Worm (Caenorhabditis elegans) whole organism, L1 larva: Measurements from ENCODE around the gene fbxb-105.

Experiments used
- ama-1 ChIP-seq: fragments of 150-350 bp; optimal IDR thresholded peaks from 2 replicates; lab custom pipeline; 2014
- dsc-1 ChIP-seq: sonication (generic microtip); optimal IDR thresholded peaks from 2 replicates; lab custom pipeline; 2016; ENCODE audit warnings: mild to moderate bottlenecking, missing genetic modification characterization, missing compliant biosample characterization
- egl-13 ChIP-seq: sonication (generic microtip); optimal IDR thresholded peaks from 2 replicates; lab custom pipeline; 2016; ENCODE audit warnings: missing genotype, missing genetic modification reagents, missing genetic modification characterization, missing compliant biosample characterization
- irx-1 ChIP-seq: sonication (generic microtip); optimal IDR thresholded peaks from 2 replicates; lab custom pipeline; 2016; ENCODE audit warnings: missing genetic modification characterization, missing compliant biosample characterization
- lin-39 ChIP-seq: fragments of 150-350 bp; optimal IDR thresholded peaks from 2 replicates; lab custom pipeline; 2014; ENCODE audit warnings: missing biosample characterization, missing genetic modification reagents, missing genetic modification characterization
- nhr-11 ChIP-seq: fragments of 150-350 bp; optimal IDR thresholded peaks from 2 replicates; lab custom pipeline; 2014; ENCODE audit warnings: missing biosample characterization, missing genetic modification characterization
- nhr-237 ChIP-seq: fragments of 150-350 bp; optimal IDR thresholded peaks from 2 replicates; lab custom pipeline; 2014; ENCODE audit warnings: missing biosample characterization, missing genetic modification characterization
- pqm-1 ChIP-seq: sonication (generic microtip); optimal IDR thresholded peaks from 3 replicates; lab custom pipeline; 2017; ENCODE audit warnings: missing biosample characterization, missing genetic modification characterization
- rnt-1 ChIP-seq: sonication (generic microtip); optimal IDR thresholded peaks from 2 replicates; lab custom pipeline; 2016; ENCODE audit warnings: mild to moderate bottlenecking, missing genetic modification characterization, moderate library complexity, missing compliant biosample characterization
- skn-1 ChIP-seq: fragments of 150-350 bp; optimal IDR thresholded peaks from 2 replicates; lab custom pipeline; 2014; ENCODE audit warnings: missing biosample characterization, missing genetic modification characterization
- unc-130 ChIP-seq: fragments of 150-350 bp; optimal IDR thresholded peaks from 2 replicates; lab custom pipeline; 2017; ENCODE audit warnings: missing biosample characterization, missing genetic modification characterization, inconsistent platforms
- unc-62 ChIP-seq: fragments of 150-350 bp; optimal IDR thresholded peaks from 2 replicates; lab custom pipeline; 2014; ENCODE audit warnings: missing biosample characterization, missing genetic modification reagents, missing genetic modification characterization
- ztf-4 ChIP-seq: fragments of 150-350 bp; optimal IDR thresholded peaks from 2 replicates; lab custom pipeline; 2014; ENCODE audit warnings: missing biosample characterization, missing genetic modification characterization

DNA sequence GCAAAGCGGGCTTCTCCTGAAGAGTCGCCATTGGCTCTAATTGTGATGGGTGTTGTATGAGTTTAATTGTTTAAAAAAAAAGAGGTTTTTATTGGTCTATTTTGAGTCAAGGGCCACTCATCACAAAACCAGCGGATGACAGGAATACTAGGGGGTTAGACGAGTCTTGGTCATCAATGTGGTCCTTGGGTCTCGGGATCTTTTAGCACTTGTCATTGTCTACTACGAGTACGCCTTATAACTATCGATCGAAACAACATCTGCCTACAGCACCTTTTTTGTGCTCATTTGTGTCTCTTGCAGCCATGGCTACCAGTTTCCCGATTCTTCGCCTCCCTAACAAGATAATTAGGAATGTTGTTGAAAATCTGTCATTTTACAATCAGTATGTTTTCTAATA is 6.0 kb downstream of the fbxb-105 start, which contains the start of gene fbxb-108:
- TF ChIP-seq pqm-1: no peak
- no peak for TF ChIP-seq unc-62 (GFP tag; lab: Kevin White, UChicago)
- TF ChIP-seq irx-1: no peak
- no peak for TF ChIP-seq dsc-1 (tag; lab: Kevin White, UChicago)
- no peak for TF ChIP-seq unc-130
- TF ChIP-seq lin-39 (tag; lab: Kevin White, UChicago): no peak
- no peak for TF ChIP-seq nhr-237 (tag; lab: Kevin White, UChicago)
- TF ChIP-seq rnt-1 (tag; lab: Kevin White, UChicago): no peak
- no peak for TF ChIP-seq egl-13 (tag; lab: Kevin White, UChicago)
- no peak for TF ChIP-seq ama-1 (lab: Kevin White, UChicago)
- TF ChIP-seq skn-1 (tag; lab: Kevin White, UChicago): no peak
- no peak for TF ChIP-seq ztf-4 (tag; lab: Kevin White, UChicago)
- TF ChIP-seq nhr-11: no peak
